Worm (Caenorhabditis elegans) whole organism, L4 larva: ENCODE measurements around the gene C08B6.14.

Experiments used
- dve-1 ChIP-seq: sonication (generic microtip); optimal IDR thresholded peaks from 2 replicates; lab custom pipeline; 2017; ENCODE audit warnings: antibody characterized with exemption, mild to moderate bottlenecking, missing genetic modification characterization, missing compliant biosample characterization; ENCODE audit not compliant: insufficient read depth
- fos-1 ChIP-seq: fragments of 150-350 bp; optimal IDR thresholded peaks from 2 replicates; lab custom pipeline; 2014; ENCODE audit warnings: missing biosample characterization, missing genetic modification characterization

- TF ChIP-seq fos-1 (no peak), dve-1 (no peak)
These were observed 20.9 kb downstream of the C08B6.14 start for ce11 chrV:10080905-10081304.
